Worm (Caenorhabditis elegans): ENCODE results near the gene ZK1321.4.
A peak's percentile ranks its signal among the peaks of the same experiment; 100 is the strongest.

DNA sequence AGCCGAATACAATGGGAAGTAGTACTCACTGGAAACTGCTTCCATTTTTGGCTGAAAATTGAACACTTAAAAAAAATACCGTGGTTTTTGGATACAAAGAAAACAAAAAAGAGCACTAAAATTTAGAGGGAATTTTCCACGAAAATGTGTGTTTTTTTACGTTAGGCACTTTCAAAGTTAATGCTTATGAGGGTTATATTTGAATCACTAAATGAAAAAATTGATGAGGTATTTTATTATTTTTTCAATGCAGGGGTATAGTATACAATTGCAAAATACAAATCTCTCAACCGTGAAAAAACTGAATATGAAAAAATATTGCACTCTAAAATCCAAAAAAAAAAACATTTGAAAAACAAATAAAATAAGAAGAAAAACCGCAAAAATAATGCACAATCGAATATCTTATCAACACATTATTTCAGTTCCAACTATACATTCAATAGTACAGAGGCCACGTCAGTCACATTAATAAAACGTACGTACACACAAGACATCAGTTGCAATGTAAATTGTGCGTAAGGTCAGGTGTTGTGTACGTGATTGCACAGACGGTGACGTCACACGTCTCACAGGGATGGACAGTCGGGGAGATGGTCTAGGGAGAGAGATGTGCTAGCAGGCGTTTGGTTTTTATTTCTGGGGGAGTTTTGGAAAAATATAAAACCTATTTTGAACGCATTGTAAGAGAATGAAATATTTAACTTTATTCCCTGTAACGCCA is 3.8 kb downstream of the ZK1321.4 start, which contains the start of gene aqp-10:
- TF ChIP-seq ztf-4 (tag; optimal IDR thresholded peaks at IDR 0.05) (no peak), gmeb-1 (tag; optimal IDR thresholded peaks at IDR 0.05) (peak; percentile 63), aly-2 (tag; optimal IDR thresholded peaks at IDR 0.05) (no peak), elt-1 (tag; optimal IDR thresholded peaks at IDR 0.05) (no peak), nhr-77 (tag; optimal IDR thresholded peaks at IDR 0.05) (no peak), ztf-11 (tag; optimal IDR thresholded peaks at IDR 0.05) (no peak), ztf-1 (GFP tag; conservative IDR thresholded peaks at IDR 0.05) (no peak), ceh-82 (tag; optimal IDR thresholded peaks at IDR 0.05) (no peak), R02D3.7 (tag; optimal IDR thresholded peaks at IDR 0.05) (no peak)

All from whole organism, L2 larva.